Fruit fly (Drosophila melanogaster) whole organism, embryonic: ENCODE data around the gene CG10232.

ENCODE experiments used
- CG10147 ChIP-seq: fragments of 200-800 bp; sonication (Bioruptor generic); optimal IDR thresholded peaks from 2 replicates; lab custom pipeline; 2019; ENCODE audit warnings: missing biosample characterization, mild to moderate bottlenecking, missing genetic modification characterization, moderate library complexity
- CG10267 ChIP-seq: fragments of 200-800 bp; sonication (Bioruptor generic); optimal IDR thresholded peaks from 2 replicates; lab custom pipeline; 2018; ENCODE audit warnings: missing biosample characterization, mild to moderate bottlenecking, missing genetic modification characterization, moderate library complexity
- CG11398 ChIP-seq: fragments of 200-800 bp; sonication (Bioruptor generic); optimal IDR thresholded peaks from 2 replicates; lab custom pipeline; 2016; ENCODE audit warnings: missing biosample characterization, missing genetic modification characterization
- CG12104 ChIP-seq: fragments of 200-800 bp; sonication (Bioruptor generic); optimal IDR thresholded peaks from 3 replicates; lab custom pipeline; 2016; ENCODE audit warnings: missing biosample characterization, missing genetic modification characterization
- CG12219 ChIP-seq: fragments of 200-800 bp; sonication (Bioruptor generic); optimal IDR thresholded peaks from 3 replicates; lab custom pipeline; 2018; ENCODE audit warnings: missing biosample characterization, mild to moderate bottlenecking, missing genetic modification characterization
- CG13287 ChIP-seq: fragments of 200-800 bp; sonication (Bioruptor generic); IDR thresholded peaks from 2 replicates; pipeline ENCODE4 v1.3.6; 2022; ENCODE audit warnings: missing biosample characterization, missing genetic modification characterization; ENCODE audit not compliant: partially characterized antibody
- CG15479 ChIP-seq: fragments of 200-800 bp; sonication (Bioruptor generic); optimal IDR thresholded peaks from 3 replicates; lab custom pipeline; 2019; ENCODE audit warnings: missing biosample characterization, mild to moderate bottlenecking, missing genetic modification characterization, moderate library complexity
- CG16813 ChIP-seq: fragments of 200-800 bp; sonication (Bioruptor generic); IDR thresholded peaks from 3 replicates; pipeline ENCODE4 v1.3.6; 2022; ENCODE audit warnings: missing biosample characterization, missing genetic modification characterization; ENCODE audit not compliant: partially characterized antibody
- CG17361 ChIP-seq: fragments of 200-800 bp; sonication (Bioruptor generic); IDR thresholded peaks from 3 replicates; pipeline ENCODE4 v1.3.6; 2022; ENCODE audit warnings: missing biosample characterization, missing genetic modification characterization
- CG18011 ChIP-seq: fragments of 200-800 bp; sonication (Bioruptor generic); optimal IDR thresholded peaks from 2 replicates; lab custom pipeline; 2017; ENCODE audit warnings: missing biosample characterization, missing genetic modification characterization, mild to moderate bottlenecking, moderate library complexity, missing genotype
- CG43689 ChIP-seq: fragments of 200-800 bp; sonication (Bioruptor generic); IDR thresholded peaks from 2 replicates; pipeline ENCODE4 v1.3.6; 2022; ENCODE audit warnings: missing biosample characterization, missing genetic modification characterization
- CG4617 ChIP-seq: fragments of 200-800 bp; sonication (Bioruptor generic); optimal IDR thresholded peaks from 3 replicates; lab custom pipeline; 2016; ENCODE audit warnings: missing biosample characterization, missing genetic modification characterization, borderline replicate concordance
- CG4854 ChIP-seq: fragments of 200-800 bp; sonication (Bioruptor generic); optimal IDR thresholded peaks from 2 replicates; lab custom pipeline; 2016; ENCODE audit warnings: missing biosample characterization, missing genetic modification characterization, inconsistent platforms
- CG6272 ChIP-seq: fragments of 200-800 bp; sonication (Bioruptor generic); IDR thresholded peaks from 2 replicates; pipeline ENCODE4 v1.3.6; 2022; ENCODE audit warnings: missing biosample characterization, missing genetic modification characterization
- CG7745 ChIP-seq: fragments of 200-800 bp; sonication (Bioruptor generic); optimal IDR thresholded peaks from 2 replicates; lab custom pipeline; 2018; ENCODE audit warnings: missing biosample characterization, mild to moderate bottlenecking, missing genetic modification characterization, moderate library complexity
- CG7786 ChIP-seq: fragments of 200-800 bp; sonication (Bioruptor generic); optimal IDR thresholded peaks from 2 replicates; lab custom pipeline; 2016; ENCODE audit warnings: missing biosample characterization, missing genetic modification characterization
- CG8388 ChIP-seq: fragments of 200-800 bp; sonication (Bioruptor generic); optimal IDR thresholded peaks from 2 replicates; lab custom pipeline; 2019; ENCODE audit warnings: missing biosample characterization, mild to moderate bottlenecking, missing genetic modification characterization, moderate library complexity
- CG9817 ChIP-seq: fragments of 200-800 bp; sonication (Bioruptor generic); optimal IDR thresholded peaks from 2 replicates; lab custom pipeline; 2018; ENCODE audit warnings: missing biosample characterization, mild to moderate bottlenecking, missing genetic modification characterization, moderate library complexity
- H15 ChIP-seq: fragments of 200-800 bp; sonication (Bioruptor generic); IDR thresholded peaks from 3 replicates; pipeline ENCODE4 v1.3.6; 2022; ENCODE audit warnings: missing biosample characterization, missing genetic modification characterization
- HLH3B ChIP-seq: fragments of 200-800 bp; sonication (Bioruptor generic); IDR thresholded peaks from 2 replicates; pipeline ENCODE4 v1.3.6; 2022; ENCODE audit warnings: missing biosample characterization, missing genetic modification characterization
- HLHmδ ChIP-seq: fragments of 200-800 bp; sonication (Bioruptor generic); optimal IDR thresholded peaks from 2 replicates; lab custom pipeline; 2018; ENCODE audit warnings: missing biosample characterization, mild to moderate bottlenecking, missing genetic modification characterization, moderate library complexity
- Kr ChIP-seq: fragments of 200-800 bp; sonication (Bioruptor generic); optimal IDR thresholded peaks from 2 replicates; lab custom pipeline; 2017; ENCODE audit warnings: missing biosample characterization, mild to moderate bottlenecking, missing genetic modification characterization
- NC2α ChIP-seq: fragments of 200-800 bp; sonication (Bioruptor generic); optimal IDR thresholded peaks from 2 replicates; lab custom pipeline; 2016; ENCODE audit warnings: missing biosample characterization, missing genetic modification characterization
- Optix ChIP-seq: fragments of 200-800 bp; sonication (Bioruptor generic); IDR thresholded peaks from 3 replicates; pipeline ENCODE4 v1.3.6; 2022; ENCODE audit warnings: missing biosample characterization, missing genetic modification characterization
- Ptx1 ChIP-seq: fragments of 200-800 bp; sonication (Bioruptor generic); IDR thresholded peaks from 2 replicates; pipeline ENCODE4 v1.3.6; 2022; ENCODE audit warnings: missing biosample characterization, missing genetic modification characterization
- Rx ChIP-seq: fragments of 200-800 bp; sonication (Bioruptor generic); IDR thresholded peaks from 2 replicates; pipeline ENCODE4 v1.3.6; 2022; ENCODE audit warnings: missing biosample characterization, missing genetic modification characterization
- Ssrp ChIP-seq: fragments of 200-800 bp; sonication (Bioruptor generic); optimal IDR thresholded peaks from 2 replicates; lab custom pipeline; 2018; ENCODE audit warnings: missing biosample characterization, mild to moderate bottlenecking, missing genetic modification characterization, moderate library complexity
- Xrp1 ChIP-seq: fragments of 200-800 bp; sonication (Bioruptor generic); IDR thresholded peaks from 2 replicates; pipeline ENCODE4 v1.3.6; 2022; ENCODE audit warnings: missing biosample characterization, missing genetic modification characterization
- al ChIP-seq: fragments of 200-800 bp; sonication (Bioruptor generic); IDR thresholded peaks from 2 replicates; pipeline ENCODE4 v1.3.6; 2022; ENCODE audit warnings: missing biosample characterization, missing genetic modification characterization
- ase ChIP-seq: fragments of 200-800 bp; sonication (Bioruptor generic); IDR thresholded peaks from 3 replicates; pipeline ENCODE4 v1.3.6; 2022; ENCODE audit warnings: missing biosample characterization, missing genetic modification characterization
- bab2 ChIP-seq: fragments of 200-800 bp; sonication (Bioruptor generic); optimal IDR thresholded peaks from 2 replicates; lab custom pipeline; 2016; ENCODE audit warnings: missing biosample characterization, missing genetic modification characterization
- bigmax ChIP-seq: fragments of 200-800 bp; sonication (Bioruptor generic); optimal IDR thresholded peaks from 2 replicates; lab custom pipeline; 2018; ENCODE audit warnings: missing biosample characterization, mild to moderate bottlenecking, missing genetic modification characterization
- chm ChIP-seq: fragments of 200-800 bp; sonication (Bioruptor generic); IDR thresholded peaks from 2 replicates; pipeline ENCODE4 v1.3.6; 2022; ENCODE audit warnings: missing biosample characterization, missing genetic modification characterization
- ci ChIP-seq: fragments of 200-800 bp; sonication (Bioruptor generic); IDR thresholded peaks from 3 replicates; pipeline ENCODE4 v1.3.6; 2022; ENCODE audit warnings: missing biosample characterization, missing genetic modification characterization
- corto ChIP-seq: fragments of 200-800 bp; sonication (Bioruptor generic); optimal IDR thresholded peaks from 2 replicates; lab custom pipeline; 2016; ENCODE audit warnings: missing biosample characterization, mild to moderate bottlenecking, missing genetic modification characterization, moderate library complexity
- crol ChIP-seq: fragments of 200-800 bp; sonication (Bioruptor generic); IDR thresholded peaks from 2 replicates; pipeline ENCODE4 v1.3.6; 2022; ENCODE audit warnings: missing biosample characterization, missing genetic modification characterization
- crp ChIP-seq, 2 experiments: fragments of 200-800 bp; sonication (Bioruptor generic); optimal IDR thresholded peaks; 2 replicates in 1 of 2; 3 replicates in 1 of 2; lab custom pipeline; 2017; ENCODE audit warnings: missing biosample characterization in 2 of 2, missing genetic modification characterization in 2 of 2, mild to moderate bottlenecking in 1 of 2, moderate library complexity in 1 of 2
- cwo ChIP-seq: fragments of 200-800 bp; sonication (Bioruptor generic); optimal IDR thresholded peaks from 3 replicates; lab custom pipeline; 2017; ENCODE audit warnings: missing biosample characterization, missing genetic modification characterization, mild to moderate bottlenecking, moderate library complexity, missing genetic modification reagents
- ftz-f1 ChIP-seq: fragments of 200-800 bp; sonication (Bioruptor generic); optimal IDR thresholded peaks from 2 replicates; lab custom pipeline; 2016; ENCODE audit warnings: missing biosample characterization, missing genetic modification characterization
- jumu ChIP-seq: fragments of 200-800 bp; sonication (Bioruptor generic); optimal IDR thresholded peaks from 3 replicates; lab custom pipeline; 2016; ENCODE audit warnings: missing biosample characterization, missing genetic modification characterization
- kni ChIP-seq: fragments of 200-800 bp; sonication (Bioruptor generic); optimal IDR thresholded peaks from 3 replicates; lab custom pipeline; 2017; ENCODE audit warnings: mild to moderate bottlenecking, missing biosample characterization, missing genetic modification reagents, missing genetic modification characterization
- onecut ChIP-seq: fragments of 200-800 bp; sonication (Bioruptor generic); IDR thresholded peaks from 2 replicates; pipeline ENCODE4 v1.3.6; 2022; ENCODE audit warnings: missing biosample characterization, missing genetic modification characterization
- pb ChIP-seq: fragments of 200-800 bp; sonication (Bioruptor generic); optimal IDR thresholded peaks from 3 replicates; lab custom pipeline; 2016; ENCODE audit warnings: missing biosample characterization, missing genetic modification characterization
- pfk ChIP-seq: fragments of 200-800 bp; sonication (Bioruptor generic); optimal IDR thresholded peaks from 2 replicates; lab custom pipeline; 2018; ENCODE audit warnings: missing biosample characterization, mild to moderate bottlenecking, missing genetic modification characterization, moderate library complexity
- pita ChIP-seq: fragments of 200-800 bp; sonication (Bioruptor generic); optimal IDR thresholded peaks from 2 replicates; lab custom pipeline; 2017; ENCODE audit warnings: missing biosample characterization, mild to moderate bottlenecking, missing genetic modification characterization
- pzg ChIP-seq: fragments of 200-800 bp; sonication (Bioruptor generic); optimal IDR thresholded peaks from 3 replicates; lab custom pipeline; 2018; ENCODE audit warnings: missing biosample characterization, mild to moderate bottlenecking, missing genetic modification characterization, moderate library complexity
- row ChIP-seq: fragments of 200-800 bp; sonication (Bioruptor generic); IDR thresholded peaks from 3 replicates; pipeline ENCODE4 v1.3.6; 2022; ENCODE audit warnings: missing biosample characterization, missing genetic modification characterization
- schlank ChIP-seq: fragments of 200-800 bp; sonication (Bioruptor generic); optimal IDR thresholded peaks from 2 replicates; lab custom pipeline; 2018; ENCODE audit warnings: missing biosample characterization, mild to moderate bottlenecking, missing genetic modification characterization
- stwl ChIP-seq: fragments of 200-800 bp; sonication (Bioruptor generic); optimal IDR thresholded peaks from 3 replicates; lab custom pipeline; 2018; ENCODE audit warnings: missing biosample characterization, mild to moderate bottlenecking, missing genetic modification characterization, moderate library complexity

The CG10232 gene

dm6 chr3R:23678349-23679193 is 42.9 kb downstream of the CG10232 start, which contains the start of gene GILT2 (continued):
- TF ChIP-seq CG4854 (GFP tag; lab: Kevin White, UChicago) (peak; percentile 77), CG12104 (GFP tag; lab: Kevin White, UChicago) (peak; percentile 93), jumu (GFP tag; lab: Kevin White, UChicago) (no peak), pb (no peak), CG11398 (GFP tag; lab: Kevin White, UChicago) (no peak), Xrp1 (GFP tag; lab: Robert Waterston, UW) (peak; percentile 97), NC2α (no peak), CG7786 (GFP tag; lab: Kevin White, UChicago) (peak; percentile 13), CG10147 (peak; percentile 90), CG43689 (peak; percentile 51; the same call in 1 of the 2 replicates), CG18011 (peak; percentile 78), CG13287 (GFP tag; lab: Robert Waterston, UW) (no peak), crp (GFP tag; optimal IDR thresholded peaks at IDR 0.05; lab: Kevin White, UChicago) (peak in 1 of 2 experiments; percentile 59), CG12219 (GFP tag; lab: Kevin White, UChicago) (peak; percentile 82), CG8388 (GFP tag; lab: Kevin White, UChicago) (peak; percentile 89), pzg (GFP tag; lab: Kevin White, UChicago) (no peak), onecut (peak; percentile 88), CG10267 (tag; lab: Kevin White, UChicago) (peak; percentile 87), Rx (GFP tag; lab: Robert Waterston, UW) (peak; percentile 77), corto (GFP tag; lab: Kevin White, UChicago) (peak; percentile 55), stwl (peak; percentile 18), CG15479 (GFP tag; lab: Kevin White, UChicago) (no peak), CG4617 (peak; percentile 61), HLHmδ (GFP tag; lab: Kevin White, UChicago) (no peak), pita (no peak), H15 (peak; percentile 86), bab2 (GFP tag; lab: Kevin White, UChicago) (peak; percentile 54), CG17361 (GFP tag; lab: Robert Waterston, UW) (peak; percentile 96), Kr (no peak), cwo (GFP tag; lab: Kevin White, UChicago) (peak; percentile 91), al (GFP tag; lab: Robert Waterston, UW) (peak; percentile 74), CG6272 (GFP tag; lab: Robert Waterston, UW) (peak; percentile 91), Optix (GFP tag; lab: Robert Waterston, UW) (peak; percentile 90), Ssrp (tag; lab: Kevin White, UChicago) (peak; percentile 90), crol (GFP tag; lab: Robert Waterston, UW) (peak; percentile 42), CG9817 (tag; lab: Kevin White, UChicago) (peak; percentile 80), row (peak; percentile 96), HLH3B (GFP tag; lab: Robert Waterston, UW) (peak; percentile 91), pfk (no peak), chm (GFP tag; lab: Robert Waterston, UW) (peak; percentile 83), ftz-f1 (GFP tag; lab: Kevin White, UChicago) (peak; percentile 43), schlank (tag; lab: Kevin White, UChicago) (peak; percentile 53), CG16813 (GFP tag; lab: Robert Waterston, UW) (no peak), ase (GFP tag; lab: Robert Waterston, UW) (peak; percentile 82), kni (GFP tag; lab: Kevin White, UChicago) (peak; percentile 53), Ptx1 (GFP tag; lab: Robert Waterston, UW) (peak; percentile 95), ci (GFP tag; lab: Robert Waterston, UW) (peak; percentile 94), CG7745 (tag; lab: Kevin White, UChicago) (no peak), bigmax (GFP tag; lab: Kevin White, UChicago) (no peak)
